Worm (Caenorhabditis elegans): ENCODE results near the gene cah-1.
"Not testable (repeated sequence)": the region's sequence is repeated elsewhere in the genome, so short reads cannot be mapped to it uniquely, and the experiment has no call there.

Gene cah-1

DNA sequence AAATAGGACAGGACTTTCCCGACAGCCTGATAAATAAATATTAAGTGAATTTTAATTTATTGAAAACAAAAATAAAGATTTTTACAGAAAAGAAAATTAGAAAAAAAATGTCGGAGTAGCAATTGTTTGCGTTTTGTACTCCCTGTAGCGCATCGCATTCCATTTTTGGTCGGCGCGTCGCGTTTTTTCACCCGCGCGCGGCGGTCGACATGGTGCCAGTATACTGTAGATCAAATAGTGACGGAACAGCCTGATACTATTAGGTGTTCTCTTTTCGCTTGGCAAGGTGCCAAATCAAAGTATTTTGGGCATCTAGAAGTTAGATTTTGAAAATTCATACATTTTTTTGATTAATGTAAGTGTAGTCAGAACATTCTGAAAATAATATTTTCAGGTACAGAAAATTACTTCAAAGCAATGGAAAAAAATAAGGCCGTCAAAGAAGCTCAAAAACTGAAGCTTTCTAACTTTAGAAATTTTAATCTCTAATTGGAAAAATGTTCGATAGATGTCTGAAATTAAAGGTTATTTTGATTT, 13.4 kb upstream of the cah-1 start:
- TF ChIP-seq unc-62 (GFP tag; optimal IDR thresholded peaks at IDR 0.05) = no peak

- no peak for TF ChIP-seq unc-62 (GFP tag; optimal IDR thresholded peaks at IDR 0.05)
These were observed 11.3 kb upstream of the cah-1 start for ce11 chrIII:5096741-5097140.

ce11 chrIII:5094506-5094905, 9.1 kb upstream of the cah-1 start, which contains the start of gene F54D8.10:
Gene F54D8.10, plus strand, starts transcription at chrIII:5094806.
- no peak for TF ChIP-seq unc-62 (GFP tag; optimal IDR thresholded peaks at IDR 0.05)

DNA sequence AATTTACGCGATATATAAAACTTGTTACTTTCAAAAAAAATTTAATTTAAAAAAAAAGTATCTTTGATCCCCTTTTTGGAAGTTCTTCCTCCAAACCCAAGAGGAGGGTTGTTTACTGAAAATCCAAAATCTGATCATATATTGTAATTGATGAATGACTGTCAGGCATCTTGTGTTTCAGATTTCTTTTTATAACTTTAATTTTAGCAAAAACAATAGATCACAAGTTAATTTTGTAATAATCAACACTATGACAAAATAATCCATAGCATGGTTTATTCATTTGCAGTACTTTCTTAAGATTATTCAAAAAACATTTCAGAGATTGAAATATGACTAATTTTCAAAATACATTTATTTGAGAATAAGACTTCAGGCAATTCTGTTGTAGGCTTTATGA, 6.9 kb upstream of the cah-1 start:
- no peak for TF ChIP-seq unc-62 (GFP tag; optimal IDR thresholded peaks at IDR 0.05)

DNA sequence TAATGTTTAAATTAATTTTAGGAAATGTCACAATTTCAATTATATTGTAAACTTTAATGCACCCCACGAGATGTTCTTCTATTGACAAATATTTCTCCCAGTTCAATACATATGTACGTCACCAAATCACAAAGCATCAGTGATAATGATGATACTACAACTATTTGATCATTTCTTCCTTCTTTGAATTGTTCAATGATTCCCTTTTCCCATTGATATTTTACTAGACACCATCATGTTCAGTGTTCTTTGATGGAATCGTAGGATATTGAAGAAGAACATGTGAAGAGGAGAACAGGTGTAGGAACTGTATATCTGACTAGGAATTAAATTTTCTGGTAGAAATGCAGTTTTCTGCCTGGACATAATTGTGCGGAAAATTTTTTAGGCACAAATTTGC, 4.1 kb upstream of the cah-1 start:
- TF ChIP-seq unc-62 (GFP tag; optimal IDR thresholded peaks at IDR 0.05) = no peak

DNA sequence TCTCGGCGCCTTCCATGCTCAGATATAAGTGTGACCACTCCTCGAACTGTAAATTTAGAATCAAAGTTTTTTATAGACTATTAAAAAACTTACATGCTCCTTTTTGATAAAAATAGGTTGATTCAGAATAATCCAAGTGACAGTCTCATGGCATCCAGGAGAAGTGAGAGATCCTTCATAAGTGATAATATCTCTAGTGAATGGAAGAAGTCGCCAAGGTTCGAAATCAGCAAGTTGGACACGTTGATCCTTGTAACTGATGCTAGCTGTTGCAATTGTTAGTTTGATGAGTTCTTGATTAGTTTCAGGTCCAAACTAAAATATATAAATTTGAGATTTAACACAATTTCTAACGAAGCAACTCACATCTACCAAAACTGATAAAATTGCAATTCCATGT, 2.1 kb downstream of the cah-1 start:
- no peak for TF ChIP-seq unc-62 (GFP tag; optimal IDR thresholded peaks at IDR 0.05)

DNA sequence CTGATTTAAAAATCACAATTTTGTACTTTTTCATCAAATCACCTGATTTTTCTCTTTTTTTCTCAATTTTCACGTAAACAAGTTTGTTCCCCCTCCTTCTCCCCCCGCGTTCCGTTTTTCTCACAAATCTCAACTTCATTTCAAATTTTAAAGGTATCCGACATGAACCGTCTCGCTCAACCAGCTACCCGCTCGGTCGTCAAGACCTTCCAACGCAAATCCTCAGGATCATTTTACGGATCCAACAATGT, 3.9 kb downstream of the cah-1 start, which contains the start of gene cox-6A:
TSS of gene cox-6A (plus strand) at position 152 of the 251 bp plus-strand sequence.
- TF ChIP-seq unc-62 (GFP tag; optimal IDR thresholded peaks at IDR 0.05) = no peak

- TF ChIP-seq unc-62 (GFP tag; optimal IDR thresholded peaks at IDR 0.05) = no peak
These were observed 4.5 kb downstream of the cah-1 start for ce11 chrIII:5080700-5081572.

DNA sequence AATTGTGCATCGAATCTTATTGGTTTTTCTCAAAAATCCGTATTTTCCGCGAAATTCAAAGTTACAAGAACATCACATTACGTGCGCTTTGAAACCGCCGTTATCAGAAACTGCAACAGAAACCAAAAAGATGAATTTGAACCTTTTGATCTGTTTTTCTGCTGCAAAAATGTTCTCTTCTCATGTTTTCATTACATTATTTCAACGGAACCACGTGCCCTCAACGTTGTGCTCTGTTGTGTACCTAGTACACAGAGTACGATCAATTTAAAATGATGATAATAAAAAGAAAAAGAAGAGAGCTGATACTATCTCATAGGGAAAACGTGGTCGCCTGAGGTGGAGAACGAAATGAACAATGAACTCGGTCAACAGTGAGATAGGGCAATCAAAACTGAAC, 7.4 kb downstream of the cah-1 start:
- no peak for TF ChIP-seq unc-62 (GFP tag; optimal IDR thresholded peaks at IDR 0.05)

ce11 chrIII:5077150-5077814, 8.1 kb downstream of the cah-1 start, which contains the start of gene alh-1:
Gene alh-1, plus strand, starts transcription at chrIII:5077764.
- TF ChIP-seq unc-62 (GFP tag; optimal IDR thresholded peaks at IDR 0.05) = no peak

DNA sequence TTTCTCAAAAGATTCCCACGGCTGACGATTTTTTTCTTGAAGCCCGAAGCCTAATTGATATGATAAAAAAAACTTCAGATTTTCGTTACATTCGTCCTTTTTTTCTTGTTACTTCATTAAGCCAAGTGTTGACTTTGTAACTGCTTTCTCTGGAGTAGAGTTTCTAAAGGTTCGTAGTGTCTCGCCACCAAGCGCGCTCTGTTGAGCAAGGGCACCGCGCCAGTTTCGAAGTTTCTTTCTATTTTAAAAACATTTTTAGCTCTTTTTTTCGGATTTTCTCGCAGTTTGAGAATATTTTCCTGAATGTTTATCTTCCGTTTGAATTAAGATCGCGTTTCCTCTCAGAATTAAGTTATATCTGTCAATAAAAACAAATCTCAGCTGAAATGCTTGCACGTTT, 8.9 kb downstream of the cah-1 start:
- no peak for TF ChIP-seq unc-62 (GFP tag; optimal IDR thresholded peaks at IDR 0.05)

- TF ChIP-seq unc-62 (GFP tag; optimal IDR thresholded peaks at IDR 0.05) = no peak
These were observed 11.0 kb downstream of the cah-1 start, which contains the start of gene ttbk-6 for ce11 chrIII:5074398-5074797. Gene ttbk-6, plus strand, starts transcription at chrIII:5074698.

- no peak for TF ChIP-seq unc-62 (GFP tag; optimal IDR thresholded peaks at IDR 0.05)
These were observed 13.9 kb downstream of the cah-1 start, which contains the start of gene C45G9.12 for ce11 chrIII:5071509-5071908. Gene C45G9.12, minus strand, starts transcription at chrIII:5071609.

ce11 chrIII:5068675-5069233, 16.7 kb downstream of the cah-1 start, which contains the start of the genes C45G9.11 and C45G9.2:
Gene C45G9.11, minus strand, starts transcription at chrIII:5068725.
Gene C45G9.2, plus strand, starts transcription at chrIII:5069066.
- no peak for TF ChIP-seq unc-62 (GFP tag; optimal IDR thresholded peaks at IDR 0.05)

DNA sequence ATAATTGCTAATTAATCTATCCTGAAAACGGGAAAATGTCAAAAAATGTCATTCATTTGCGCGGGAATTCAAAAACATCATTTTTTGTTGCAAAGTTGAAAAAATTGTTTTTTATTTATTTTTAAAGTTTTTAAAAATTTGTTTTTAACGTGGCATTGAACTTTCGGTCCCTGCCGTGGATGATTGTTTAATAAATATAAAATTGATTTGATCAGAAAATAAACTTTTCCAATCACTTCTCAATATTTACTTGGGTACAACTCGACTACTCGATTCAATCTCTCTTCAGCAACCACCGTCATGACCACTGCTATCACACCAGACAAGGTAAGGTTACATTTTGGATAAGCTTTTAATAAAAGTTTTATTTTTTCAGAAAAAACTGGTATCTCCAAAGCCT, 23.0 kb downstream of the cah-1 start, which contains the start of gene C45G9.4:
TSS of gene C45G9.4 (plus strand) at position 301 of the 400 bp plus-strand sequence.
- TF ChIP-seq unc-62 (GFP tag; optimal IDR thresholded peaks at IDR 0.05) = not testable (repeated sequence)

- no peak for TF ChIP-seq unc-62 (GFP tag; optimal IDR thresholded peaks at IDR 0.05)
These were observed 23.6 kb downstream of the cah-1 start, which contains the start of gene C45G9.10 for ce11 chrIII:5061798-5062197. Gene C45G9.10, minus strand, starts transcription at chrIII:5061898.
